Fruit fly (Drosophila melanogaster): ENCODE results near the gene CG11151.
A peak's percentile ranks its signal among the peaks of the same experiment; 100 is the strongest.

Gene CG11151

dm6 chrX:13739411-13739888, at the start of gene CG11151 (continued):
- 0 out of 3 replicates have a peak, but pooled peaks have one; percentile 30 for TF ChIP-seq Doc3 (GFP tag; IDR thresholded peaks at IDR 0.05; ENCODE audit: partially characterized antibody)
- TF ChIP-seq insv (GFP tag; optimal IDR thresholded peaks at IDR 0.05) = peak; percentile 40 to 77
- TF ChIP-seq trh (GFP tag; optimal IDR thresholded peaks at IDR 0.05) = peak; percentile 87
- TF ChIP-seq Pdp1 (GFP tag; optimal IDR thresholded peaks at IDR 0.05) = peak; percentile 94 to 97
- TF ChIP-seq Myb (GFP tag; optimal IDR thresholded peaks at IDR 0.05) = peak; percentile 89
- peak; percentile 89 for TF ChIP-seq danr (GFP tag; IDR thresholded peaks at IDR 0.05)
- peak; percentile 90 for TF ChIP-seq rib (GFP tag; IDR thresholded peaks at IDR 0.05)
- peak; percentile 82 for TF ChIP-seq CG10565 (GFP tag; optimal IDR thresholded peaks at IDR 0.05)
- peak; percentile 98 for TF ChIP-seq CG12659 (GFP tag; optimal IDR thresholded peaks at IDR 0.05)
- peak; percentile 86 for TF ChIP-seq CG18011 (GFP tag; optimal IDR thresholded peaks at IDR 0.05)
- TF ChIP-seq Ssrp (tag; optimal IDR thresholded peaks at IDR 0.05) = peak; percentile 96
- TF ChIP-seq CG15269 (tag; optimal IDR thresholded peaks at IDR 0.05) = peak; percentile 98
- peak; percentile 6 for TF ChIP-seq CG9797 (GFP tag; optimal IDR thresholded peaks at IDR 0.05)
- peak; percentile 96 for TF ChIP-seq Hand (GFP tag; optimal IDR thresholded peaks at IDR 0.05)
- peak; percentile 87 for TF ChIP-seq sens-2 (GFP tag; IDR thresholded peaks at IDR 0.05)
- peak; percentile 98 for TF ChIP-seq shn (GFP tag; optimal IDR thresholded peaks at IDR 0.05)
- peak; percentile 51 for TF ChIP-seq MESR4 (GFP tag; optimal IDR thresholded peaks at IDR 0.05)
- TF ChIP-seq Hr78 (GFP tag; optimal IDR thresholded peaks at IDR 0.05) = peak in 1 of 2 experiments; percentile 69
- TF ChIP-seq crc (GFP tag; optimal IDR thresholded peaks at IDR 0.05) = peak; percentile 97
- peak; percentile 96 for TF ChIP-seq Atf6 (GFP tag; IDR thresholded peaks at IDR 0.05)
- TF ChIP-seq chn (GFP tag; optimal IDR thresholded peaks at IDR 0.05) = peak; percentile 98
- TF ChIP-seq CG31224 (GFP tag; IDR thresholded peaks at IDR 0.05) = peak; percentile 85
- TF ChIP-seq CG13424 (tag; optimal IDR thresholded peaks at IDR 0.05) = peak; percentile 97
- peak; percentile 97 for TF ChIP-seq CG3281 (GFP tag; optimal IDR thresholded peaks at IDR 0.05)
- TF ChIP-seq unpg (GFP tag; optimal IDR thresholded peaks at IDR 0.05) = peak; percentile 99
- TF ChIP-seq ham (GFP tag; IDR thresholded peaks at IDR 0.05) = peak; percentile 76; the same call in 1 of the 2 replicates
- TF ChIP-seq croc (GFP tag; conservative IDR thresholded peaks at IDR 0.05) = peak; percentile 90
- peak; percentile 91 for TF ChIP-seq Nf-YA (GFP tag; IDR thresholded peaks at IDR 0.05)
- TF ChIP-seq CG12071 (GFP tag; optimal IDR thresholded peaks at IDR 0.05) = peak; percentile 98
- TF ChIP-seq al (GFP tag; IDR thresholded peaks at IDR 0.05) = peak; percentile 91
- TF ChIP-seq pb (GFP tag; optimal IDR thresholded peaks at IDR 0.05) = peak; percentile 95
- peak; percentile 89 for TF ChIP-seq CG11247 (GFP tag; IDR thresholded peaks at IDR 0.05)
- peak; percentile 86 for TF ChIP-seq CG7271 (tag; optimal IDR thresholded peaks at IDR 0.05)
- TF ChIP-seq cas (GFP tag; IDR thresholded peaks at IDR 0.05) = peak; percentile 84; the same call in 1 of the 2 replicates
- peak; percentile 97 to 98 for TF ChIP-seq Hr51 (GFP tag; optimal IDR thresholded peaks at IDR 0.05)
- peak; percentile 98 for TF ChIP-seq Sox102F (GFP tag; optimal IDR thresholded peaks at IDR 0.05)
- peak; percentile 97 for TF ChIP-seq CoRest (tag; optimal IDR thresholded peaks at IDR 0.05)
- peak; percentile 95 for TF ChIP-seq nom (GFP tag; optimal IDR thresholded peaks at IDR 0.05)
- TF ChIP-seq grn (GFP tag; optimal IDR thresholded peaks at IDR 0.05) = peak; percentile 64
- no peak for TF ChIP-seq usp (GFP tag; optimal IDR thresholded peaks at IDR 0.05)
- TF ChIP-seq dimm (GFP tag; IDR thresholded peaks at IDR 0.05) = no peak; the same call in 1 of the 2 replicates
- peak; percentile 95 for TF ChIP-seq CG10366 (GFP tag; IDR thresholded peaks at IDR 0.05)
- TF ChIP-seq CrebB (tag; optimal IDR thresholded peaks at IDR 0.05) = peak; percentile 96
- TF ChIP-seq gsb (GFP tag; IDR thresholded peaks at IDR 0.05) = peak; percentile 85
- peak; percentile 97 for TF ChIP-seq Fer3 (tag; optimal IDR thresholded peaks at IDR 0.05)
- peak; percentile 95 for TF ChIP-seq Mad (GFP tag; optimal IDR thresholded peaks at IDR 0.05)
- TF ChIP-seq Hmx (GFP tag; optimal IDR thresholded peaks at IDR 0.05) = peak; percentile 92
- peak; percentile 92 for TF ChIP-seq Aef1 (GFP tag; IDR thresholded peaks at IDR 0.05)
- peak; percentile 91 for TF ChIP-seq CG10267 (tag; optimal IDR thresholded peaks at IDR 0.05)
